Worm (Caenorhabditis elegans) whole organism, L2 larva: ENCODE measurements around the gene srsx-33.

Experiments used
- C34F6.9 ChIP-seq: fragments of 150-350 bp; optimal IDR thresholded peaks from 2 replicates; lab custom pipeline; 2014; ENCODE audit warnings: missing biosample characterization, missing genetic modification characterization
- F13H6.1 ChIP-seq: sonication (generic microtip); optimal IDR thresholded peaks from 2 replicates; lab custom pipeline; 2016; ENCODE audit warnings: missing genetic modification characterization, missing compliant biosample characterization
- R02D3.7 ChIP-seq: fragments of 150-350 bp; optimal IDR thresholded peaks from 2 replicates; lab custom pipeline; 2014; ENCODE audit warnings: missing biosample characterization, missing genetic modification characterization
- Y55F3AM.14 ChIP-seq: fragments of 200-800 bp; sonication (Bioruptor generic); optimal IDR thresholded peaks from 2 replicates; lab custom pipeline; 2018; ENCODE audit warnings: mild to moderate bottlenecking, missing genetic modification characterization, missing compliant biosample characterization
- ZK546.5 ChIP-seq: sonication (generic microtip); optimal IDR thresholded peaks from 2 replicates; lab custom pipeline; 2017; ENCODE audit warnings: missing biosample characterization, missing genetic modification characterization
- alr-1 ChIP-seq: fragments of 150-350 bp; optimal IDR thresholded peaks from 2 replicates; lab custom pipeline; 2014; ENCODE audit warnings: missing biosample characterization, missing genetic modification characterization
- aly-2 ChIP-seq: fragments of 150-350 bp; optimal IDR thresholded peaks from 2 replicates; lab custom pipeline; 2014; ENCODE audit warnings: missing biosample characterization, missing genetic modification characterization
- ama-1 ChIP-seq: fragments of 150-350 bp; optimal IDR thresholded peaks from 2 replicates; lab custom pipeline; 2018; ENCODE audit warnings: inconsistent platforms
- blmp-1 ChIP-seq: sonication (generic microtip); optimal IDR thresholded peaks from 2 replicates; lab custom pipeline; 2017; ENCODE audit warnings: missing genetic modification characterization, mild to moderate bottlenecking, missing compliant biosample characterization, antibody characterized with exemption, moderate library complexity; ENCODE audit not compliant: insufficient read depth
- ceh-16 ChIP-seq: fragments of 150-350 bp; optimal IDR thresholded peaks from 2 replicates; lab custom pipeline; 2014; ENCODE audit warnings: missing biosample characterization, missing genetic modification characterization
- ceh-82 ChIP-seq: fragments of 150-350 bp; optimal IDR thresholded peaks from 2 replicates; lab custom pipeline; 2014; ENCODE audit warnings: missing biosample characterization, missing genetic modification characterization
- dmd-4 ChIP-seq: sonication (generic microtip); optimal IDR thresholded peaks from 2 replicates; lab custom pipeline; 2017; ENCODE audit warnings: missing biosample characterization, missing genetic modification characterization
- elt-3 ChIP-seq: sonication (generic microtip); optimal IDR thresholded peaks from 2 replicates; lab custom pipeline; 2017; ENCODE audit warnings: missing biosample characterization, missing genetic modification characterization
- fos-1 ChIP-seq: fragments of 150-350 bp; optimal IDR thresholded peaks from 2 replicates; lab custom pipeline; 2014; ENCODE audit warnings: missing biosample characterization, missing genetic modification characterization
- lin-11 ChIP-seq: fragments of 150-350 bp; sonication (generic microtip); optimal IDR thresholded peaks from 2 replicates; lab custom pipeline; 2014; ENCODE audit warnings: missing biosample characterization, missing genetic modification characterization, inconsistent platforms, mixed read lengths
- lin-39 ChIP-seq: fragments of 150-350 bp; optimal IDR thresholded peaks from 2 replicates; lab custom pipeline; 2014; ENCODE audit warnings: missing biosample characterization, missing genetic modification reagents, missing genetic modification characterization
- lsy-2 ChIP-seq, 2 experiments: fragments of 150-350 bp in 1 of 2; sonication (generic microtip) in 1 of 2; optimal IDR thresholded peaks; 2 replicates each; lab custom pipeline; 2014 to 2017; ENCODE audit warnings: missing biosample characterization in 2 of 2, missing genetic modification characterization in 2 of 2
- mab-5 ChIP-seq: fragments of 150-350 bp; optimal IDR thresholded peaks from 2 replicates; lab custom pipeline; 2014; ENCODE audit warnings: missing biosample characterization, missing genetic modification characterization
- nhr-11 ChIP-seq: fragments of 150-350 bp; optimal IDR thresholded peaks from 2 replicates; lab custom pipeline; 2014; ENCODE audit warnings: missing biosample characterization, missing genetic modification characterization
- nhr-12 ChIP-seq: fragments of 150-350 bp; optimal IDR thresholded peaks from 2 replicates; lab custom pipeline; 2014; ENCODE audit warnings: missing biosample characterization, missing genetic modification characterization
- nhr-129 ChIP-seq: fragments of 150-350 bp; optimal IDR thresholded peaks from 2 replicates; lab custom pipeline; 2014; ENCODE audit warnings: missing biosample characterization, missing genetic modification characterization
- nhr-21 ChIP-seq: fragments of 150-350 bp; optimal IDR thresholded peaks from 2 replicates; lab custom pipeline; 2014; ENCODE audit warnings: missing biosample characterization, missing genetic modification characterization
- nhr-23 ChIP-seq: fragments of 150-350 bp; optimal IDR thresholded peaks from 2 replicates; lab custom pipeline; 2014; ENCODE audit warnings: missing biosample characterization, missing genetic modification reagents, missing genetic modification characterization
- nhr-237 ChIP-seq: fragments of 150-350 bp; optimal IDR thresholded peaks from 2 replicates; lab custom pipeline; 2014; ENCODE audit warnings: missing biosample characterization, missing genetic modification characterization
- nhr-25 ChIP-seq: fragments of 150-350 bp; sonication (generic microtip); optimal IDR thresholded peaks from 3 replicates; lab custom pipeline; 2014; ENCODE audit warnings: missing biosample characterization, missing genetic modification characterization
- nhr-6 ChIP-seq: fragments of 150-350 bp; optimal IDR thresholded peaks from 2 replicates; lab custom pipeline; 2014; ENCODE audit warnings: missing biosample characterization, missing genetic modification characterization
- nhr-77 ChIP-seq: fragments of 150-350 bp; optimal IDR thresholded peaks from 2 replicates; lab custom pipeline; 2014; ENCODE audit warnings: missing biosample characterization, missing genetic modification characterization
- peb-1 ChIP-seq: fragments of 150-350 bp; optimal IDR thresholded peaks from 2 replicates; lab custom pipeline; 2014; ENCODE audit warnings: missing biosample characterization, missing genetic modification characterization
- sem-4 ChIP-seq: fragments of 150-350 bp; optimal IDR thresholded peaks from 2 replicates; lab custom pipeline; 2014; ENCODE audit warnings: missing biosample characterization, missing genetic modification reagents, missing genetic modification characterization
- sma-9 ChIP-seq, 2 experiments: fragments of 150-350 bp in 1 of 2; sonication (generic microtip) in 1 of 2; optimal IDR thresholded peaks; 2 replicates each; lab custom pipeline; 2014 to 2016; ENCODE audit warnings: missing genetic modification characterization in 2 of 2, mild to moderate bottlenecking in 1 of 2, missing biosample characterization in 1 of 2, missing compliant biosample characterization in 1 of 2, missing genetic modification reagents in 1 of 2, moderate library complexity in 1 of 2
- unc-55 ChIP-seq: fragments of 150-350 bp; sonication (generic microtip); optimal IDR thresholded peaks from 3 replicates; lab custom pipeline; 2014; ENCODE audit warnings: missing biosample characterization, missing genetic modification reagents, missing genetic modification characterization
- unc-62 ChIP-seq: fragments of 150-350 bp; optimal IDR thresholded peaks from 2 replicates; lab custom pipeline; 2014; ENCODE audit warnings: missing biosample characterization, missing genetic modification reagents, missing genetic modification characterization
- zag-1 ChIP-seq: fragments of 150-350 bp; optimal IDR thresholded peaks from 2 replicates; lab custom pipeline; 2014; ENCODE audit warnings: missing biosample characterization, missing genetic modification characterization
- ztf-1 ChIP-seq: fragments of 200-800 bp; sonication (Bioruptor generic); conservative IDR thresholded peaks from 2 replicates; pipeline ENCODE4 v1.3.6; 2022; ENCODE audit warnings: missing genetic modification characterization, missing compliant biosample characterization
- ztf-4 ChIP-seq: fragments of 150-350 bp; optimal IDR thresholded peaks from 2 replicates; lab custom pipeline; 2014; ENCODE audit warnings: missing biosample characterization, missing genetic modification characterization

srsx-33 gene

ce11 chrV:11254980-11255379 is 2.7 kb upstream of the srsx-33 start, which contains the start of gene srsx-31:
srsx-31 (minus strand) TSS chrV:11255080.
- TF ChIP-seq ztf-4 (no peak), lin-39 (tag; lab: Kevin White, UChicago) (no peak), unc-55 (no peak), nhr-12 (tag; lab: Kevin White, UChicago) (no peak), sma-9 (GFP tag; optimal IDR thresholded peaks at IDR 0.05; lab: Kevin White, UChicago) (no peak), sma-9 (tag; optimal IDR thresholded peaks at IDR 0.05; lab: Kevin White, UChicago) (no peak), nhr-11 (tag; lab: Kevin White, UChicago) (no peak), ztf-1 (GFP tag; lab: Robert Waterston, UW) (no peak), sem-4 (tag; lab: Kevin White, UChicago) (no peak), blmp-1 (tag; lab: Kevin White, UChicago) (no peak), nhr-25 (no peak), ceh-16 (no peak), ZK546.5 (tag; lab: Kevin White, UChicago) (no peak), fos-1 (tag; lab: Kevin White, UChicago) (no peak), F13H6.1 (tag; lab: Kevin White, UChicago) (no peak), aly-2 (no peak), peb-1 (tag; lab: Kevin White, UChicago) (no peak), mab-5 (tag; lab: Kevin White, UChicago) (no peak), C34F6.9 (tag; lab: Kevin White, UChicago) (no peak), R02D3.7 (tag; lab: Kevin White, UChicago) (no peak), alr-1 (tag; lab: Kevin White, UChicago) (no peak)
- TF ChIP-seq, all 48 proteins: peak for 0

- TF ChIP-seq nhr-12 (tag; lab: Kevin White, UChicago) (no peak), nhr-23 (no peak), R02D3.7 (tag; lab: Kevin White, UChicago) (no peak), ama-1 (lab: Kevin White, UChicago) (no peak), lin-11 (tag; lab: Kevin White, UChicago) (no peak), nhr-237 (no peak)
Measured at ce11 chrV:11251798-11252197, 531 bp downstream of the srsx-33 start.

- TF ChIP-seq ama-1 (lab: Kevin White, UChicago): no peak
- no peak for TF ChIP-seq alr-1 (tag; lab: Kevin White, UChicago)
- no peak for TF ChIP-seq peb-1 (tag; lab: Kevin White, UChicago)
- no peak for TF ChIP-seq nhr-77 (tag; lab: Kevin White, UChicago)
- TF ChIP-seq lsy-2 (tag; optimal IDR thresholded peaks at IDR 0.05; lab: Kevin White, UChicago): no peak
- TF ChIP-seq zag-1 (tag; lab: Kevin White, UChicago): no peak
- TF ChIP-seq sem-4 (tag; lab: Kevin White, UChicago): no peak
- TF ChIP-seq unc-62: no peak
- no peak for TF ChIP-seq nhr-6 (tag; lab: Kevin White, UChicago)
Measured at ce11 chrV:11250735-11251134, 1.6 kb downstream of the srsx-33 start, which contains the start of gene T19B10.12. T19B10.12 (plus strand) TSS chrV:11251035.

- TF ChIP-seq nhr-12 (tag; lab: Kevin White, UChicago) (no peak), lin-11 (tag; lab: Kevin White, UChicago) (no peak), blmp-1 (tag; lab: Kevin White, UChicago) (no peak), sma-9 (GFP tag; optimal IDR thresholded peaks at IDR 0.05; lab: Kevin White, UChicago) (no peak), sma-9 (tag; optimal IDR thresholded peaks at IDR 0.05; lab: Kevin White, UChicago) (no peak), ztf-4 (no peak), unc-62 (no peak), elt-3 (tag; lab: Kevin White, UChicago) (no peak), Y55F3AM.14 (GFP tag; lab: Kevin White, UChicago) (no peak), nhr-129 (tag; lab: Kevin White, UChicago) (no peak), nhr-21 (tag; lab: Kevin White, UChicago) (no peak), ceh-82 (tag; lab: Kevin White, UChicago) (no peak), unc-55 (no peak), ztf-1 (GFP tag; lab: Robert Waterston, UW) (no peak), ceh-16 (no peak), dmd-4 (tag; lab: Kevin White, UChicago) (no peak)
Measured at ce11 chrV:11247846-11248245, 4.5 kb downstream of the srsx-33 start, which contains the start of gene mam-4. mam-4 (plus strand) TSS chrV:11248146.
